Worm (Caenorhabditis elegans): ENCODE data around the gene F14B8.5.

F14B8.5 gene

ce11 chrX:6937742-6938141 is 9.2 kb upstream of the F14B8.5 start:
- TF ChIP-seq him-1 (tag; optimal IDR thresholded peaks at IDR 0.05) (no peak), W03F9.2 (tag; optimal IDR thresholded peaks at IDR 0.05) (no peak), dao-5 (tag; optimal IDR thresholded peaks at IDR 0.05) (no peak)

- no peak for TF ChIP-seq him-1 (tag; optimal IDR thresholded peaks at IDR 0.05)
- TF ChIP-seq dao-5 (tag; optimal IDR thresholded peaks at IDR 0.05) = no peak
- TF ChIP-seq W03F9.2 (tag; optimal IDR thresholded peaks at IDR 0.05) = no peak
Measured at ce11 chrX:6935430-6935829, 6.9 kb upstream of the F14B8.5 start, which contains the start of gene C16E9.2. TSS of gene C16E9.2 (plus strand) at chrX:6935730.

- TF ChIP-seq him-1 (tag; optimal IDR thresholded peaks at IDR 0.05) (no peak), W03F9.2 (tag; optimal IDR thresholded peaks at IDR 0.05) (peak; percentile 35)
Measured at ce11 chrX:6934453-6934852, 5.9 kb upstream of the F14B8.5 start.

ce11 chrX:6932134-6932533 is 3.6 kb upstream of the F14B8.5 start, which contains the start of gene F14B8.6:
TSS of gene F14B8.6 (minus strand) at chrX:6932425.
- TF ChIP-seq dao-5 (tag; optimal IDR thresholded peaks at IDR 0.05) (no peak), W03F9.2 (tag; optimal IDR thresholded peaks at IDR 0.05) (no peak), him-1 (tag; optimal IDR thresholded peaks at IDR 0.05) (no peak)

DNA sequence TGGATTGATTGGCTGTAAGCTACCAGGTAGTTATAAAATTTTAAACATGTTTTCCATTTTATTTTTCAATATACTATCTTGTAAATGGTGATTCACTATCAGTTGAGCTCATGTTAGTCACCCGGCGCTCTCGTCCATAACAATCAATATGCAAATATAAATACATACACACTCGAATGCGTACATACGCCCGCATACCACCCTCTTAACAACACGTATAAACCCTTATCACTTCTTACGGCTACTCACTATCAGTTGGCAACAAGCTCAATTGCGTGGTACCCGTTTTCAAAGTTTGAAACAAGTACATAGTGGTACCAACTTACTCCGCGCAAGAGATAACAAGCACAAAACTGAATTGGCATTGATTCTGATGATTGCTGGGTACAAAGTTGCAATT is 1.6 kb downstream of the F14B8.5 start:
- TF ChIP-seq W03F9.2 (tag; optimal IDR thresholded peaks at IDR 0.05) (no peak), dao-5 (tag; optimal IDR thresholded peaks at IDR 0.05) (no peak), him-1 (tag; optimal IDR thresholded peaks at IDR 0.05) (no peak)

DNA sequence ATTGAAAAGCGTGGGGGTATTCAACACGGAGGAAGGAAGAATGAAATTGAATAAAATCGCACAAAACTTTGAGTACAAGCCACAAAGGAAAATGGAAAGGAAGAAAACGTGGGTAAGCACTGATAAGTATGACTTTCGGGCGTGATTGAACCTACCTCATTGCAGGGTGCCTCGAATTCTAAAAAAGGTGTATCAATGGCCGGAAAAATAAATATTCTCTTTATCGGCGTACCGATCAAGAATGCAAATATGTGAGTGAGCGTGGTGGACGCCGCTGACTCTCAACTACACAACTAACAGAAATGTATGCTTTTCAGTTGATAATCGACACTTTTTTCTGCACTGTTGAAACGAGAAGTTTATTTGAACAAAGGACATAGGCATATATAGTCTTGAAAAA is 4.0 kb downstream of the F14B8.5 start, which contains the start of gene otpl-3:
TSS of gene otpl-3 (minus strand) at position 304 of the 400 bp plus-strand sequence.
- TF ChIP-seq W03F9.2 (tag; optimal IDR thresholded peaks at IDR 0.05) = no peak
- TF ChIP-seq dao-5 (tag; optimal IDR thresholded peaks at IDR 0.05) = no peak
- no peak for TF ChIP-seq him-1 (tag; optimal IDR thresholded peaks at IDR 0.05)

ce11 chrX:6920132-6920531 is 8.4 kb downstream of the F14B8.5 start:
- TF ChIP-seq W03F9.2 (tag; optimal IDR thresholded peaks at IDR 0.05) (no peak), dao-5 (tag; optimal IDR thresholded peaks at IDR 0.05) (no peak), him-1 (tag; optimal IDR thresholded peaks at IDR 0.05) (no peak)

DNA sequence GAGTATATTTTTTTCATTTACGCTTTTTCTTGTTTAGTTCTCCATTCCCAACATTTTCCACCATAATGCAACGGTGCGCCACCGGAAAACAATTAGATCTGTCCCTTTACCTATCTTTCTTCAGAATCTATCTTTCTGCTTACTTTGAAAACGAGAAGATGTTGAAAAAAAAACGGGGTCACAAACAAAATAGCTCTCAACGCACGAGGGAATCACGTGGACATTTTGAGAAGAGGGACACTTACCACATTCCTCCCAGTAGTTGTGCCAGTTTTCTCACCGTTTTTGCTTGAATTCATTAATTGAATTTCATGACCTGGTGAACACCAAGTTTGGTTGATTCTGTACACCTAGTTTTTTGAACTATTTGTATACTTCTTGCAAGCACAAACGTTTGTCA is 12.4 kb downstream of the F14B8.5 start:
- TF ChIP-seq W03F9.2 (tag; optimal IDR thresholded peaks at IDR 0.05) (no peak), dao-5 (tag; optimal IDR thresholded peaks at IDR 0.05) (no peak), him-1 (tag; optimal IDR thresholded peaks at IDR 0.05) (no peak)

ce11 chrX:6915279-6915678 is 13.2 kb downstream of the F14B8.5 start:
- no peak for TF ChIP-seq him-1 (tag; optimal IDR thresholded peaks at IDR 0.05)
- no peak for TF ChIP-seq W03F9.2 (tag; optimal IDR thresholded peaks at IDR 0.05)

ce11 chrX:6913989-6914388 is 14.5 kb downstream of the F14B8.5 start, which contains the start of gene nhx-4:
TSS of gene nhx-4 (plus strand) at chrX:6914289.
- TF ChIP-seq dao-5 (tag; optimal IDR thresholded peaks at IDR 0.05) (no peak), W03F9.2 (tag; optimal IDR thresholded peaks at IDR 0.05) (no peak), him-1 (tag; optimal IDR thresholded peaks at IDR 0.05) (no peak)

DNA sequence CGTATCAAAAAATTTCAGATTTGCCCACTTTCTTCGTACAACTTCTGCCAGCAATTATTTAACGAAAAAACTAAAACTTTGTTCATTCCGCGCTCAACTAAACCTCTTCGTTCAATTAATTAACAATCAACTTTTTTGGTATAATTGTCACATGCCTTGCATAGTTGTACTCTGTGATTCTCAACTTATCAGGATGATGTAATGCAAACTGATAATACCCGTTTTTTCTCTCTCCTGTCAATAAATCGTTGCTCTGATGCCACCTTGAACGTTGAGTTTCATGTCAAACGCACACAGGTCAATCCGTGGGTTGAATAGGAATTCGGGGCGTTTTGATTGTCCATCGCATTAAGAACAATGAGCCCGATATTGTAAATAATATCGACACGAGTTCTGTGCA is 22.9 kb downstream of the F14B8.5 start:
- TF ChIP-seq dao-5 (tag; optimal IDR thresholded peaks at IDR 0.05) (no peak), him-1 (tag; optimal IDR thresholded peaks at IDR 0.05) (no peak), W03F9.2 (tag; optimal IDR thresholded peaks at IDR 0.05) (no peak)

DNA sequence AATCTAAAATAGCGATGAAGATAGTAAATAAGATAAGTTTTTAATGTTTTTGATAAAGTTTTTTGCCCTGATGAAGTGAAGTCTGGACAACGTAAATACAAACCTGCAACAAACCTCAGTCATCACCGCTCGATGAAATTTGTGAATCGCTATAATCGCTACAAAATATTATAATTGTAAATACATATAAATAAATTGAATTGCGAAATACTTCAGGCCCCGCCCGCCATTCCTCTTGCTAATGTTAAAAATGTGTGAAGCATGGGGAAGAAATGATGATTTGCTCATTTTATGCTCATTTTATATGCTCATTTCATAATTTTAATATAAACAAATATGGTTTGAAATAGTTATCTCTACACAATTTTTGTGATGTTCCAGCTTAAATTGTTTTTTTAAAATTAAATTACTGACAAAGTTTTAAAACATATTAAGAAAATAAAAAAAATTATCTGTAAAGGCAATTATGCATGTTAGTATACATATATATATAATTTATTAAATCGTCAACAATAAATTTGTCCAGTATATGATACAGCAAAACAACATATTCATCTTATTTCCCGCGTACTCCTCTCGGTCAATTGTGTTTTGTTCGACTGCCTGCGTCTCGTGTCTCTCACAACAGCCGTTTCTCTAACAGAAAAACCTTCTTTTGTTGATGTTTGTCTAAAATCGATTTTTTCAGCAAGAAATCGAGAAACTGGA is 24.3 kb downstream of the F14B8.5 start, which contains the start of gene sid-5:
TSS of gene sid-5 (plus strand) at position 658 of the 708 bp plus-strand sequence.
- TF ChIP-seq W03F9.2 (tag; optimal IDR thresholded peaks at IDR 0.05) (no peak), him-1 (tag; optimal IDR thresholded peaks at IDR 0.05) (no peak), dao-5 (tag; optimal IDR thresholded peaks at IDR 0.05) (no peak)

DNA sequence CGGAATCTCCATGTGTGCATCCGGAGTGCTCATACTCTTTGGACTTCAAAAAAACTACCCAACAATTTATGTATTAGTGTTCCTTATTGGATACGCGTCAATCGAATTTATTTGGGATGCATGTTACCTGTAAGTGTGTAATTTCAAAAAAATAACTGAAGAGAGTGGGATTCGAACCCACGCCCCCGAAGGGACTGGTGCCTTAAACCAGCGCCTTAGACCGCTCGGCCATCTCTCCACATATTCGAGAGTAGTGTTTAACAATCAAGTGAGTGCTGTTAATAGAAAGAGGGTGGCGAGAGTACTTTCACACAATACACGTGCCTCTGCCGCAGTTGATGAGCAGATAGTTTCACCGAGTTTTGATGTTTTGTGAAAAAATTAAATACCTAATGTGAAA is 25.5 kb downstream of the F14B8.5 start:
- TF ChIP-seq dao-5 (tag; optimal IDR thresholded peaks at IDR 0.05) (peak; percentile 14), him-1 (tag; optimal IDR thresholded peaks at IDR 0.05) (no peak), W03F9.2 (tag; optimal IDR thresholded peaks at IDR 0.05) (no peak)

ce11 chrX:6901078-6901477 is 27.4 kb downstream of the F14B8.5 start, which contains the start of gene pes-23:
TSS of gene pes-23 (plus strand) at chrX:6901378.
- TF ChIP-seq dao-5 (tag; optimal IDR thresholded peaks at IDR 0.05) (no peak), W03F9.2 (tag; optimal IDR thresholded peaks at IDR 0.05) (no peak), him-1 (tag; optimal IDR thresholded peaks at IDR 0.05) (no peak)

ce11 chrX:6899848-6900247 is 28.7 kb downstream of the F14B8.5 start, which contains the start of gene F14B8.4:
TSS of gene F14B8.4 (minus strand) at chrX:6899948.
- no peak for TF ChIP-seq dao-5 (tag; optimal IDR thresholded peaks at IDR 0.05)
- no peak for TF ChIP-seq W03F9.2 (tag; optimal IDR thresholded peaks at IDR 0.05)
- no peak for TF ChIP-seq him-1 (tag; optimal IDR thresholded peaks at IDR 0.05)

Measured in whole organism, L4/young adult.